Worm (Caenorhabditis elegans) whole organism, L4/young adult: ENCODE results near the gene F21C10.19.

Source experiments
- W03F9.2 ChIP-seq: fragments of 150-350 bp; optimal IDR thresholded peaks from 2 replicates; lab custom pipeline; 2014; ENCODE audit warnings: missing biosample characterization, missing genetic modification characterization
- dao-5 ChIP-seq: sonication (generic microtip); optimal IDR thresholded peaks from 2 replicates; lab custom pipeline; 2016; ENCODE audit warnings: missing genotype, missing genetic modification characterization, moderate library complexity, missing compliant biosample characterization
- him-1 ChIP-seq: sonication (generic microtip); optimal IDR thresholded peaks from 2 replicates; lab custom pipeline; 2016; ENCODE audit warnings: missing genotype, missing genetic modification reagents, missing genetic modification characterization, missing compliant biosample characterization

F21C10.19 gene

ce11 chrV:9143896-9144295 is 13.0 kb downstream of the F21C10.19 start:
- TF ChIP-seq him-1 (tag; lab: Kevin White, UChicago) (no peak), dao-5 (no peak), W03F9.2 (tag; lab: Kevin White, UChicago) (no peak)

ce11 chrV:9146196-9146595 is 15.3 kb downstream of the F21C10.19 start:
- TF ChIP-seq W03F9.2 (tag; lab: Kevin White, UChicago), result no peak
- TF ChIP-seq dao-5, result no peak
- no peak for TF ChIP-seq him-1 (tag; lab: Kevin White, UChicago)

ce11 chrV:9146849-9147557 is 16.1 kb downstream of the F21C10.19 start, which contains the start of gene spl-2:
Gene spl-2, minus strand, starts transcription at chrV:9146899.
- TF ChIP-seq dao-5, result no peak
- no peak for TF ChIP-seq him-1 (tag; lab: Kevin White, UChicago)
- no peak for TF ChIP-seq W03F9.2 (tag; lab: Kevin White, UChicago)

- TF ChIP-seq dao-5, result no peak
- TF ChIP-seq W03F9.2 (tag; lab: Kevin White, UChicago), result no peak
- TF ChIP-seq him-1 (tag; lab: Kevin White, UChicago), result no peak
These were observed 17.3 kb downstream of the F21C10.19 start for ce11 chrV:9148151-9148550.

- TF ChIP-seq him-1 (tag; lab: Kevin White, UChicago), result no peak
- TF ChIP-seq W03F9.2 (tag; lab: Kevin White, UChicago), result no peak
- TF ChIP-seq dao-5, result no peak
These were observed 21.5 kb downstream of the F21C10.19 start for ce11 chrV:9152339-9152738.

- TF ChIP-seq dao-5, result no peak
- no peak for TF ChIP-seq W03F9.2 (tag; lab: Kevin White, UChicago)
- no peak for TF ChIP-seq him-1 (tag; lab: Kevin White, UChicago)
These were observed 23.9 kb downstream of the F21C10.19 start, which contains the start of gene B0222.5 for ce11 chrV:9154772-9155171. Gene B0222.5, minus strand, starts transcription at chrV:9154872.

- TF ChIP-seq dao-5, result no peak
- no peak for TF ChIP-seq him-1 (tag; lab: Kevin White, UChicago)
- TF ChIP-seq W03F9.2 (tag; lab: Kevin White, UChicago), result no peak
These were observed 24.8 kb downstream of the F21C10.19 start for ce11 chrV:9155616-9156015.

ce11 chrV:9156679-9157078 is 25.8 kb downstream of the F21C10.19 start, which contains the start of gene B0222.15:
Gene B0222.15, minus strand, starts transcription at chrV:9156779.
- TF ChIP-seq W03F9.2 (tag; lab: Kevin White, UChicago) (no peak), him-1 (tag; lab: Kevin White, UChicago) (no peak), dao-5 (no peak)

- TF ChIP-seq him-1 (tag; lab: Kevin White, UChicago), result no peak
- TF ChIP-seq W03F9.2 (tag; lab: Kevin White, UChicago), result no peak
- TF ChIP-seq dao-5, result no peak
These were observed 26.7 kb downstream of the F21C10.19 start for ce11 chrV:9157597-9157996.

- TF ChIP-seq him-1 (tag; lab: Kevin White, UChicago), result no peak
- no peak for TF ChIP-seq W03F9.2 (tag; lab: Kevin White, UChicago)
- TF ChIP-seq dao-5, result no peak
These were observed 29.5 kb downstream of the F21C10.19 start, which contains the start of gene col-144 for ce11 chrV:9160224-9160886. Gene col-144, minus strand, starts transcription at chrV:9160642.

ce11 chrV:9162118-9162729 is 31.4 kb downstream of the F21C10.19 start:
- no peak for TF ChIP-seq him-1 (tag; lab: Kevin White, UChicago)
- TF ChIP-seq dao-5, result no peak
- TF ChIP-seq W03F9.2 (tag; lab: Kevin White, UChicago), result no peak

- no peak for TF ChIP-seq him-1 (tag; lab: Kevin White, UChicago)
- no peak for TF ChIP-seq dao-5
- no peak for TF ChIP-seq W03F9.2 (tag; lab: Kevin White, UChicago)
These were observed 32.1 kb downstream of the F21C10.19 start, which contains the start of gene col-145 for ce11 chrV:9162955-9163468. Gene col-145, minus strand, starts transcription at chrV:9163005.

ce11 chrV:9163897-9164296 is 33.0 kb downstream of the F21C10.19 start:
- TF ChIP-seq dao-5, result no peak
- no peak for TF ChIP-seq W03F9.2 (tag; lab: Kevin White, UChicago)
- TF ChIP-seq him-1 (tag; lab: Kevin White, UChicago), result no peak
